Worm (Caenorhabditis elegans) whole organism, L2 larva: ENCODE data around the gene T22B3.3.

Experiments used
- C34F6.9 ChIP-seq: fragments of 150-350 bp; optimal IDR thresholded peaks from 2 replicates; lab custom pipeline; 2014; ENCODE audit warnings: missing biosample characterization, missing genetic modification characterization
- R02D3.7 ChIP-seq: fragments of 150-350 bp; optimal IDR thresholded peaks from 2 replicates; lab custom pipeline; 2014; ENCODE audit warnings: missing biosample characterization, missing genetic modification characterization
- Y55F3AM.14 ChIP-seq: fragments of 200-800 bp; sonication (Bioruptor generic); optimal IDR thresholded peaks from 2 replicates; lab custom pipeline; 2018; ENCODE audit warnings: mild to moderate bottlenecking, missing genetic modification characterization, missing compliant biosample characterization
- ZK546.5 ChIP-seq: sonication (generic microtip); optimal IDR thresholded peaks from 2 replicates; lab custom pipeline; 2017; ENCODE audit warnings: missing biosample characterization, missing genetic modification characterization
- alr-1 ChIP-seq: fragments of 150-350 bp; optimal IDR thresholded peaks from 2 replicates; lab custom pipeline; 2014; ENCODE audit warnings: missing biosample characterization, missing genetic modification characterization
- ama-1 ChIP-seq: fragments of 150-350 bp; optimal IDR thresholded peaks from 2 replicates; lab custom pipeline; 2018; ENCODE audit warnings: inconsistent platforms
- blmp-1 ChIP-seq: sonication (generic microtip); optimal IDR thresholded peaks from 2 replicates; lab custom pipeline; 2017; ENCODE audit warnings: missing genetic modification characterization, mild to moderate bottlenecking, missing compliant biosample characterization, antibody characterized with exemption, moderate library complexity; ENCODE audit not compliant: insufficient read depth
- ceh-16 ChIP-seq: fragments of 150-350 bp; optimal IDR thresholded peaks from 2 replicates; lab custom pipeline; 2014; ENCODE audit warnings: missing biosample characterization, missing genetic modification characterization
- dmd-4 ChIP-seq: sonication (generic microtip); optimal IDR thresholded peaks from 2 replicates; lab custom pipeline; 2017; ENCODE audit warnings: missing biosample characterization, missing genetic modification characterization
- egl-27 ChIP-seq: sonication (generic microtip); optimal IDR thresholded peaks from 3 replicates; lab custom pipeline; 2017; ENCODE audit warnings: missing biosample characterization, missing genetic modification reagents, missing genetic modification characterization
- elt-1 ChIP-seq: fragments of 150-350 bp; optimal IDR thresholded peaks from 2 replicates; lab custom pipeline; 2014; ENCODE audit warnings: missing biosample characterization, missing genetic modification characterization
- elt-3 ChIP-seq: sonication (generic microtip); optimal IDR thresholded peaks from 2 replicates; lab custom pipeline; 2017; ENCODE audit warnings: missing biosample characterization, missing genetic modification characterization
- fos-1 ChIP-seq: fragments of 150-350 bp; optimal IDR thresholded peaks from 2 replicates; lab custom pipeline; 2014; ENCODE audit warnings: missing biosample characterization, missing genetic modification characterization
- gmeb-1 ChIP-seq: fragments of 150-350 bp; optimal IDR thresholded peaks from 2 replicates; lab custom pipeline; 2014; ENCODE audit warnings: missing biosample characterization, missing genetic modification characterization
- lin-11 ChIP-seq: fragments of 150-350 bp; sonication (generic microtip); optimal IDR thresholded peaks from 2 replicates; lab custom pipeline; 2014; ENCODE audit warnings: missing biosample characterization, missing genetic modification characterization, inconsistent platforms, mixed read lengths
- lin-13 ChIP-seq: fragments of 150-350 bp; optimal IDR thresholded peaks from 2 replicates; lab custom pipeline; 2014; ENCODE audit warnings: missing biosample characterization, missing genetic modification reagents, missing genetic modification characterization
- lin-39 ChIP-seq: fragments of 150-350 bp; optimal IDR thresholded peaks from 2 replicates; lab custom pipeline; 2014; ENCODE audit warnings: missing biosample characterization, missing genetic modification reagents, missing genetic modification characterization
- mab-5 ChIP-seq: fragments of 150-350 bp; optimal IDR thresholded peaks from 2 replicates; lab custom pipeline; 2014; ENCODE audit warnings: missing biosample characterization, missing genetic modification characterization
- mbf-1 ChIP-seq: sonication (generic microtip); optimal IDR thresholded peaks from 2 replicates; lab custom pipeline; 2017; ENCODE audit warnings: missing biosample characterization, missing genetic modification characterization
- mdl-1 ChIP-seq, 2 experiments: fragments of 150-350 bp in 1 of 2; sonication (generic microtip) in 1 of 2; optimal IDR thresholded peaks; 2 replicates each; lab custom pipeline; 2017; ENCODE audit warnings: missing biosample characterization in 2 of 2, missing genetic modification characterization in 2 of 2
- nhr-10 ChIP-seq: sonication (generic microtip); optimal IDR thresholded peaks from 2 replicates; lab custom pipeline; 2017; ENCODE audit warnings: missing biosample characterization, missing genetic modification characterization
- nhr-11 ChIP-seq: fragments of 150-350 bp; optimal IDR thresholded peaks from 2 replicates; lab custom pipeline; 2014; ENCODE audit warnings: missing biosample characterization, missing genetic modification characterization
- nhr-12 ChIP-seq: fragments of 150-350 bp; optimal IDR thresholded peaks from 2 replicates; lab custom pipeline; 2014; ENCODE audit warnings: missing biosample characterization, missing genetic modification characterization
- nhr-129 ChIP-seq: fragments of 150-350 bp; optimal IDR thresholded peaks from 2 replicates; lab custom pipeline; 2014; ENCODE audit warnings: missing biosample characterization, missing genetic modification characterization
- nhr-21 ChIP-seq: fragments of 150-350 bp; optimal IDR thresholded peaks from 2 replicates; lab custom pipeline; 2014; ENCODE audit warnings: missing biosample characterization, missing genetic modification characterization
- nhr-23 ChIP-seq: fragments of 150-350 bp; optimal IDR thresholded peaks from 2 replicates; lab custom pipeline; 2014; ENCODE audit warnings: missing biosample characterization, missing genetic modification reagents, missing genetic modification characterization
- nhr-237 ChIP-seq: fragments of 150-350 bp; optimal IDR thresholded peaks from 2 replicates; lab custom pipeline; 2014; ENCODE audit warnings: missing biosample characterization, missing genetic modification characterization
- nhr-6 ChIP-seq: fragments of 150-350 bp; optimal IDR thresholded peaks from 2 replicates; lab custom pipeline; 2014; ENCODE audit warnings: missing biosample characterization, missing genetic modification characterization
- nhr-77 ChIP-seq: fragments of 150-350 bp; optimal IDR thresholded peaks from 2 replicates; lab custom pipeline; 2014; ENCODE audit warnings: missing biosample characterization, missing genetic modification characterization
- peb-1 ChIP-seq: fragments of 150-350 bp; optimal IDR thresholded peaks from 2 replicates; lab custom pipeline; 2014; ENCODE audit warnings: missing biosample characterization, missing genetic modification characterization
- sem-4 ChIP-seq: fragments of 150-350 bp; optimal IDR thresholded peaks from 2 replicates; lab custom pipeline; 2014; ENCODE audit warnings: missing biosample characterization, missing genetic modification reagents, missing genetic modification characterization
- sma-3 ChIP-seq: sonication (generic microtip); optimal IDR thresholded peaks from 2 replicates; lab custom pipeline; 2016; ENCODE audit warnings: missing genetic modification reagents, missing genetic modification characterization, missing compliant biosample characterization
- snpc-4 ChIP-seq: fragments of 150-350 bp; optimal IDR thresholded peaks from 2 replicates; lab custom pipeline; 2014; ENCODE audit warnings: missing biosample characterization, missing genetic modification characterization
- unc-55 ChIP-seq: fragments of 150-350 bp; sonication (generic microtip); optimal IDR thresholded peaks from 3 replicates; lab custom pipeline; 2014; ENCODE audit warnings: missing biosample characterization, missing genetic modification reagents, missing genetic modification characterization
- unc-62 ChIP-seq: fragments of 150-350 bp; optimal IDR thresholded peaks from 2 replicates; lab custom pipeline; 2014; ENCODE audit warnings: missing biosample characterization, missing genetic modification reagents, missing genetic modification characterization
- zag-1 ChIP-seq: fragments of 150-350 bp; optimal IDR thresholded peaks from 2 replicates; lab custom pipeline; 2014; ENCODE audit warnings: missing biosample characterization, missing genetic modification characterization
- ztf-4 ChIP-seq: fragments of 150-350 bp; optimal IDR thresholded peaks from 2 replicates; lab custom pipeline; 2014; ENCODE audit warnings: missing biosample characterization, missing genetic modification characterization

T22B3.3 gene

DNA sequence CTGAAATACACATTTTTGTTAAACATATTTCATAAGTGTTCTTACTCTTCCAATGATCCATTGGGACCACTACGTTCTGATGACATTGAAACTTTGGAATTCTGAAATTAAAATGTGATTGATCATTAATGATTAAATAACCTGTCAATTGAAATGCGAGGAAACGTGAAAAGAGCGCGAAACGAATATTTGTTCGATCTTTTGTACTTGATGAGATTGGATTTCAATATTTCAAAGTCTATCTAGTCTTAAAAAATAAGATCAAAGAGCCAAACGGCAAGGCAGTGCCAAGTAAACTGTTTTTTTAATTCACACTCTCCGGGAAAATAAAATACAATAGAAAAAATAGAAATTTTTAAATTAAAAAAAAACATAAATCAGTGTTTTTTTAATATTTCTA lies 21.7 kb downstream of the T22B3.3 start, which contains the start of gene ZK792.4:
Gene ZK792.4 (minus strand): TSS at position 101 of the 400 bp plus-strand sequence.
- TF ChIP-seq nhr-12 (tag; lab: Kevin White, UChicago) (no peak), fos-1 (tag; lab: Kevin White, UChicago) (no peak), zag-1 (tag; lab: Kevin White, UChicago) (no peak), nhr-21 (tag; lab: Kevin White, UChicago) (no peak), sem-4 (tag; lab: Kevin White, UChicago) (no peak), snpc-4 (tag; lab: Kevin White, UChicago) (no peak), R02D3.7 (tag; lab: Kevin White, UChicago) (no peak), mab-5 (tag; lab: Kevin White, UChicago) (no peak), alr-1 (tag; lab: Kevin White, UChicago) (no peak), elt-3 (tag; lab: Kevin White, UChicago) (no peak), unc-62 (GFP tag; lab: Kevin White, UChicago) (no peak), ztf-4 (no peak), nhr-23 (no peak), peb-1 (tag; lab: Kevin White, UChicago) (no peak), unc-55 (no peak)

ce11 chrIV:11676054-11676453 lies 27.5 kb downstream of the T22B3.3 start, which contains the start of gene inx-9:
Gene inx-9 (plus strand): TSS chrIV:11676354.
- TF ChIP-seq ama-1 (lab: Kevin White, UChicago), result no peak
- no peak for TF ChIP-seq peb-1 (tag; lab: Kevin White, UChicago)
- no peak for TF ChIP-seq mbf-1 (tag; lab: Kevin White, UChicago)
- no peak for TF ChIP-seq gmeb-1 (tag; lab: Kevin White, UChicago)
- no peak for TF ChIP-seq nhr-23
- TF ChIP-seq nhr-11 (tag; lab: Kevin White, UChicago), result no peak
- no peak for TF ChIP-seq alr-1 (tag; lab: Kevin White, UChicago)
- no peak for TF ChIP-seq nhr-129 (tag; lab: Kevin White, UChicago)
- no peak for TF ChIP-seq fos-1 (tag; lab: Kevin White, UChicago)
- TF ChIP-seq lin-11 (tag; lab: Kevin White, UChicago), result no peak
- TF ChIP-seq Y55F3AM.14, result no peak
- no peak for TF ChIP-seq lin-13 (GFP tag; lab: Kevin White, UChicago)
- TF ChIP-seq egl-27, result no peak
- no peak for TF ChIP-seq nhr-6 (tag; lab: Kevin White, UChicago)
- TF ChIP-seq mab-5 (tag; lab: Kevin White, UChicago), result no peak
- no peak for TF ChIP-seq nhr-77

- TF ChIP-seq ceh-16 (no peak), C34F6.9 (tag; lab: Kevin White, UChicago) (no peak), blmp-1 (tag; lab: Kevin White, UChicago) (no peak), lin-13 (GFP tag; lab: Kevin White, UChicago) (no peak), elt-1 (no peak), mdl-1 (tag; optimal IDR thresholded peaks at IDR 0.05; lab: Kevin White, UChicago) (no peak), ZK546.5 (tag; lab: Kevin White, UChicago) (no peak), unc-55 (no peak), nhr-129 (tag; lab: Kevin White, UChicago) (no peak), nhr-77 (no peak), snpc-4 (tag; lab: Kevin White, UChicago) (no peak), nhr-10 (no peak), dmd-4 (tag; lab: Kevin White, UChicago) (no peak), R02D3.7 (tag; lab: Kevin White, UChicago) (no peak), nhr-21 (tag; lab: Kevin White, UChicago) (no peak), mab-5 (tag; lab: Kevin White, UChicago) (no peak)
Observed at ce11 chrIV:11673543-11673942, 30.0 kb downstream of the T22B3.3 start, which contains the start of gene inx-8. Gene inx-8 (plus strand): TSS chrIV:11673843.

DNA sequence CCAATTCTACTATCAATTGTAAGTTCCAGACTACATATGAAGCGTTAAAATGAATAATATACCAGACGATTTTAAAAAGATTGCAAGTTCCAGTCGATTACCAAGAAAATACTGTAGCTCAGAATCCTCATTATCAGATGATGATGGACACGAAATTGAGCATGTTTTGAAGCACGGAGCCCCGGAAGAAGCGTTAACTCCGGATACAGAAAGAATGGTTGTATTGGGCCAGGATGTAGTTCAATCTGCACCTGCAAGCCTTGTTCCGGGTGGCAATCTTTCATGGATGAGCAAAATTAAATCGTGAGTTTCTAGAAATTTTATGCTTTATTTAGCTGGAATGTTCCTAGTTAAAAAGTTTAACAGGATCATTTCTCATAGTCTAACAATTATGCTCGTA lies 35.6 kb downstream of the T22B3.3 start, which contains the start of gene atg-4.2:
Gene atg-4.2 (plus strand): TSS at position 24 of the 400 bp plus-strand sequence.
- no peak for TF ChIP-seq dmd-4 (tag; lab: Kevin White, UChicago)
- TF ChIP-seq sma-3 (GFP tag; lab: Kevin White, UChicago), result no peak
- no peak for TF ChIP-seq R02D3.7 (tag; lab: Kevin White, UChicago)
- no peak for TF ChIP-seq nhr-12 (tag; lab: Kevin White, UChicago)
- no peak for TF ChIP-seq nhr-237
- no peak for TF ChIP-seq snpc-4 (tag; lab: Kevin White, UChicago)
- no peak for TF ChIP-seq nhr-11 (tag; lab: Kevin White, UChicago)
- no peak for TF ChIP-seq lin-39 (tag; lab: Kevin White, UChicago)
- no peak for TF ChIP-seq sem-4 (tag; lab: Kevin White, UChicago)
- no peak for TF ChIP-seq ZK546.5 (tag; lab: Kevin White, UChicago)
